Worm (Caenorhabditis elegans) whole organism, young adult: Measurements from ENCODE around the gene W03D2.9.

Experiments
- F10E7.11 ChIP-seq: sonication (generic microtip); optimal IDR thresholded peaks from 2 replicates; lab custom pipeline; 2017; ENCODE audit warnings: mild to moderate bottlenecking, missing genetic modification characterization, moderate library complexity, missing compliant biosample characterization
- aptf-3 ChIP-seq: fragments of 200-800 bp; sonication (Bioruptor generic); IDR thresholded peaks from 2 replicates; pipeline ENCODE4 v1.3.6; 2022; ENCODE audit warnings: missing genetic modification characterization, missing compliant biosample characterization
- atf-7 ChIP-seq: sonication (generic microtip); optimal IDR thresholded peaks from 2 replicates; lab custom pipeline; 2017; ENCODE audit warnings: mild to moderate bottlenecking, missing genetic modification characterization, missing compliant biosample characterization
- bed-1 ChIP-seq: fragments of 200-800 bp; sonication (Bioruptor generic); IDR thresholded peaks from 2 replicates; pipeline ENCODE4 v1.3.6; 2022; ENCODE audit warnings: missing genetic modification reagents, missing genetic modification characterization, missing compliant biosample characterization
- egl-18 ChIP-seq: fragments of 200-800 bp; sonication (Bioruptor generic); IDR thresholded peaks from 2 replicates; pipeline ENCODE4 v1.3.6; 2022; ENCODE audit warnings: missing genetic modification reagents, missing genetic modification characterization, missing compliant biosample characterization
- nfya-2 ChIP-seq: fragments of 200-800 bp; sonication (Bioruptor generic); IDR thresholded peaks from 2 replicates; pipeline ENCODE4 v1.3.6; 2022; ENCODE audit warnings: missing genetic modification reagents, missing genetic modification characterization, missing compliant biosample characterization

- no peak for TF ChIP-seq egl-18 (GFP tag; lab: Robert Waterston, UW)
- TF ChIP-seq nfya-2 (GFP tag; lab: Robert Waterston, UW): no peak
- TF ChIP-seq bed-1 (GFP tag; lab: Robert Waterston, UW): no peak
- no peak for TF ChIP-seq F10E7.11
- no peak for TF ChIP-seq aptf-3 (GFP tag; lab: Robert Waterston, UW)
- no peak for TF ChIP-seq atf-7 (tag; lab: Kevin White, UChicago)
Measured at ce11 chrIV:4025923-4026322, 48.6 kb downstream of the W03D2.9 start.
